Fruit fly (Drosophila melanogaster) whole organism: Measurements from ENCODE around the gene Kah.

Source experiments
- CG8478 ChIP-seq: fragments of >200 bp; optimal IDR thresholded peaks from 2 replicates; lab custom pipeline; 2018; ENCODE audit warnings: inconsistent platforms
- EcR ChIP-seq, 2 experiments: fragments of >200 bp; optimal IDR thresholded peaks; 2 replicates each; lab custom pipeline; 2017; ENCODE audit warnings: missing biosample characterization in 2 of 2, missing genetic modification characterization in 2 of 2, missing genetic modification reagents in 2 of 2
- pan ChIP-seq: fragments of >200 bp; optimal IDR thresholded peaks from 2 replicates; lab custom pipeline; 2017
- psq ChIP-seq: fragments of >200 bp; optimal IDR thresholded peaks from 2 replicates; lab custom pipeline; 2017

- no peak for TF ChIP-seq CG8478 (lab: Kevin White, UChicago)
- TF ChIP-seq psq (lab: Kevin White, UChicago) = no peak
- TF ChIP-seq EcR (GFP tag; optimal IDR thresholded peaks at IDR 0.05; lab: Kevin White, UChicago) = no peak
- peak; percentile 61 for TF ChIP-seq pan (lab: Kevin White, UChicago)
Observed at dm6 chr3L:544203-544602, 44.9 kb downstream of the Kah start.
